Worm (Caenorhabditis elegans): ENCODE results near the gene xbx-6.

DNA sequence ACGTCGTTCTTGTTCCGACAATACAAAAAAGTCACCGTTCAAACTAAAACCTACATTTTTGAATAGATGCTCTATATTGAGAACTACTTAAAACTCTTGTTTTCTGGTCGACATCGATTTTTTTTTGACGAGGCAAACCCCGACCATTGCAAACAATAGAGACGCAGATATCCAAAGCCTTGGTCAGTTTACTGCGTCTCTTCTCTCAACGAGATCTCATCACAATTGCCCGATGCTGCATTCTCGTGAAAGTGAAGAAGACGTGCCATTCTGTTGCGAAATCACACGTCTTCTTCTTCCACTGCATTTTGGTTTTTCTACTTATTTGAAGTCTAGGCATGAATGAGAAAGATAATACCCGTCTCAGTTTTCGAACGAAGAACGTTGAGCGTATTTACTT is 1.5 kb downstream of the xbx-6 start:
- TF ChIP-seq athp-1 (tag; optimal IDR thresholded peaks at IDR 0.05), result no peak
- TF ChIP-seq dox-1 (GFP tag; IDR thresholded peaks at IDR 0.05), result no peak
- no peak for TF ChIP-seq snpc-4 (GFP tag; optimal IDR thresholded peaks at IDR 0.05)
- TF ChIP-seq snpc-4 (tag; optimal IDR thresholded peaks at IDR 0.05), result no peak
- TF ChIP-seq nfyb-1 (GFP tag; IDR thresholded peaks at IDR 0.05), result no peak
- no peak for TF ChIP-seq unc-62 (GFP tag; optimal IDR thresholded peaks at IDR 0.05)
- TF ChIP-seq tbp1 (GFP tag; optimal IDR thresholded peaks at IDR 0.05), result no peak
- no peak for TF ChIP-seq fkh-3 (tag; optimal IDR thresholded peaks at IDR 0.05)
- no peak for TF ChIP-seq ceh-79 (tag; optimal IDR thresholded peaks at IDR 0.05)
- no peak for TF ChIP-seq ztf-3 (GFP tag; optimal IDR thresholded peaks at IDR 0.05)
- TF ChIP-seq ceh-58 (GFP tag; IDR thresholded peaks at IDR 0.05), result no peak
